Fruit fly (Drosophila melanogaster): Measurements from ENCODE around the gene CG31715.

The CG31715 gene

DNA sequence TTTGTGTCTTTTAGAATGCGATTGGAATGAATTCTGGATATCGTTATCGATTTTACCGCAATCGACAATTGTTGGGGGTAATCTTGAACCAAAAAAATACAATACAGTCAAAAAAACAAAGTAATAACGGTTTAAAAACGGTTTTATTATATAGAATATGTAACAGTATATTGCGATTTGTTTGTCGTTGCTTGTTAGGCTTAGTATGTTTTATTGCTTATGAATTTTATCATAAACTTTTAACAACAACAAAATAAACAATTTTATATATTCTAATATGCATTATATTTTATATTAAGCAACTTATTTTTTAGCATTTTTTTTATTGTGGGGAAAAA is 41.6 kb upstream of the CG31715 start, which contains the start of gene CYLD (continued):
- TF ChIP-seq H2.0 (GFP tag; IDR thresholded peaks at IDR 0.05) (peak; percentile 66), CG15073 (GFP tag; optimal IDR thresholded peaks at IDR 0.05) (no peak), Myb (GFP tag; optimal IDR thresholded peaks at IDR 0.05) (no peak), HLH3B (GFP tag; IDR thresholded peaks at IDR 0.05) (peak; percentile 44; the same call in 1 of the 2 replicates), CG4328 (GFP tag; optimal IDR thresholded peaks at IDR 0.05) (no peak), CG6765 (GFP tag; optimal IDR thresholded peaks at IDR 0.05) (peak; percentile 18), Bteb2 (GFP tag; optimal IDR thresholded peaks at IDR 0.05) (peak; percentile 24), az2 (GFP tag; optimal IDR thresholded peaks at IDR 0.05) (peak; percentile 77), CG4424 (GFP tag; optimal IDR thresholded peaks at IDR 0.05) (peak; percentile 71), ab (GFP tag; optimal IDR thresholded peaks at IDR 0.05) (no peak), CG43689 (GFP tag; IDR thresholded peaks at IDR 0.05) (no peak), tgo (GFP tag; IDR thresholded peaks at IDR 0.05) (peak; percentile 61; the same call in 2 of the 3 replicates), gsb (GFP tag; IDR thresholded peaks at IDR 0.05) (no peak), trem (tag; optimal IDR thresholded peaks at IDR 0.05) (peak; percentile 75), CG18476 (GFP tag; optimal IDR thresholded peaks at IDR 0.05) (peak; percentile 32), Antp (GFP tag; optimal IDR thresholded peaks at IDR 0.05) (no peak), fu2 (GFP tag; optimal IDR thresholded peaks at IDR 0.05) (no peak), inv (GFP tag; IDR thresholded peaks at IDR 0.05; ENCODE audit: partially characterized antibody) (no peak), CG13287 (GFP tag; IDR thresholded peaks at IDR 0.05; ENCODE audit: partially characterized antibody) (no peak; the same call in 1 of the 2 replicates), BtbVII (GFP tag; optimal IDR thresholded peaks at IDR 0.05) (peak; percentile 41), E2f2 (GFP tag; IDR thresholded peaks at IDR 0.05) (peak; percentile 65), ATbp (GFP tag; optimal IDR thresholded peaks at IDR 0.05) (peak; percentile 7), B-H1 (GFP tag; IDR thresholded peaks at IDR 0.05) (peak; percentile 61; the same call in 1 of the 3 replicates), peb (GFP tag; IDR thresholded peaks at IDR 0.05) (no peak), CG15269 (tag; optimal IDR thresholded peaks at IDR 0.05) (peak; percentile 81), org-1 (GFP tag; optimal IDR thresholded peaks at IDR 0.05) (peak; percentile 32), p53 (GFP tag; optimal IDR thresholded peaks at IDR 0.05) (no peak), dmrt99B (tag; optimal IDR thresholded peaks at IDR 0.05) (peak; percentile 72), Sox100B (GFP tag; optimal IDR thresholded peaks at IDR 0.05) (peak; percentile 57), CG31441 (GFP tag; IDR thresholded peaks at IDR 0.05) (peak; percentile 76), nmo (GFP tag; optimal IDR thresholded peaks at IDR 0.05) (peak; percentile 71), eyg (GFP tag; optimal IDR thresholded peaks at IDR 0.05) (no peak), cas (GFP tag; IDR thresholded peaks at IDR 0.05) (no peak), yki (optimal IDR thresholded peaks at IDR 0.05) (no peak), HLH4C (GFP tag; IDR thresholded peaks at IDR 0.05; ENCODE audit: partially characterized antibody) (no peak; the same call in 1 of the 3 replicates), CG7271 (tag; optimal IDR thresholded peaks at IDR 0.05) (peak; percentile 44), Dip3 (GFP tag; optimal IDR thresholded peaks at IDR 0.05) (no peak), Chrac-16 (GFP tag; optimal IDR thresholded peaks at IDR 0.05) (peak; percentile 60), nom (GFP tag; optimal IDR thresholded peaks at IDR 0.05) (peak; percentile 26), twi (tag; optimal IDR thresholded peaks at IDR 0.05) (peak; percentile 9), YL-1 (GFP tag; optimal IDR thresholded peaks at IDR 0.05) (no peak), Stat92E (GFP tag; optimal IDR thresholded peaks at IDR 0.05) (no peak), her (GFP tag; optimal IDR thresholded peaks at IDR 0.05) (no peak), CG34224 (GFP tag; IDR thresholded peaks at IDR 0.05; ENCODE audit: partially characterized antibody) (peak; percentile 35; the same call in 1 of the 3 replicates), CG6175 (GFP tag; IDR thresholded peaks at IDR 0.05) (no peak), HHEX (GFP tag; optimal IDR thresholded peaks at IDR 0.05) (peak; percentile 33), CG12219 (GFP tag; optimal IDR thresholded peaks at IDR 0.05) (peak; percentile 47), crc (GFP tag; optimal IDR thresholded peaks at IDR 0.05) (no peak), al (GFP tag; IDR thresholded peaks at IDR 0.05) (no peak; the same call in 1 of the 2 replicates), CG11247 (GFP tag; IDR thresholded peaks at IDR 0.05) (no peak), CG11398 (GFP tag; optimal IDR thresholded peaks at IDR 0.05) (no peak), lilli (GFP tag; optimal IDR thresholded peaks at IDR 0.05) (peak; percentile 53)
